Worm (Caenorhabditis elegans): ENCODE results near the gene ubc-18.

DNA sequence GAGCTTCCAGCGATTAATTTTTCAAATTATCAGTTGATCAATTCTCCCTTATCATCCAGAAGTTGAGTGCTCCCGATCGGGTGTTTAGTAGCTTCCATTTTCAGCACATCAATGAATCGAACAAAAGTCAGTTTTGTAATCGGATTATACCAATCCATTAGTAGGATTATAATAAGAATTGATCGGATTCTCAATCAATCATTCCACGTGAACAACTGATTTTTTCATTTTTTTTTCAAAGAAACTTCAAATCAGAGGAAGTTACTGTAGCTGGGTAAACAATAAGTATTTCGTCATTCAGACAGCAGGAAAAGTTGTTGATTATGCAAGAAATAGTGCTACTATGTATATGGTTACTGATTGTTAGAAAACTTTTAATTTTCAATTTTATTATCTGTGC, 38.5 kb upstream of the ubc-18 start:
- no peak for TF ChIP-seq hmg-4 (GFP tag; optimal IDR thresholded peaks at IDR 0.05)
- TF ChIP-seq ama-1 (optimal IDR thresholded peaks at IDR 0.05) = no peak
- no peak for TF ChIP-seq aly-1 (tag; optimal IDR thresholded peaks at IDR 0.05)
- TF ChIP-seq hmbx-1 (tag; optimal IDR thresholded peaks at IDR 0.05) = no peak
- TF ChIP-seq F13C5.2 (tag; optimal IDR thresholded peaks at IDR 0.05) = no peak
- TF ChIP-seq ceh-36 (tag; optimal IDR thresholded peaks at IDR 0.05) = no peak
- TF ChIP-seq ceh-13 (GFP tag; optimal IDR thresholded peaks at IDR 0.05) = no peak
- TF ChIP-seq tbx-11 (GFP tag; IDR thresholded peaks at IDR 0.05) = no peak
- no peak for TF ChIP-seq flt-1 (GFP tag; IDR thresholded peaks at IDR 0.05)
- no peak for TF ChIP-seq scrt-1 (GFP tag; IDR thresholded peaks at IDR 0.05)
- no peak for TF ChIP-seq tra-4 (tag; optimal IDR thresholded peaks at IDR 0.05)
